Worm (Caenorhabditis elegans) whole organism, late embryonic: ENCODE measurements around the gene mod-1.

Experiments used
- C08G9.2 ChIP-seq: sonication (generic microtip); optimal IDR thresholded peaks from 2 replicates; lab custom pipeline; 2016; ENCODE audit warnings: mild to moderate bottlenecking, missing genetic modification characterization, moderate library complexity, missing compliant biosample characterization
- C38D4.7 ChIP-seq: fragments of 200-800 bp; sonication (Bioruptor generic); optimal IDR thresholded peaks from 2 replicates; lab custom pipeline; 2018; ENCODE audit warnings: mild to moderate bottlenecking, missing genetic modification characterization, moderate library complexity, missing compliant biosample characterization
- K02D7.2 ChIP-seq: sonication (generic microtip); optimal IDR thresholded peaks from 2 replicates; lab custom pipeline; 2017; ENCODE audit warnings: mild to moderate bottlenecking, missing genetic modification characterization, missing compliant biosample characterization
- ceh-14 ChIP-seq: sonication (generic microtip); optimal IDR thresholded peaks from 2 replicates; lab custom pipeline; 2016; ENCODE audit warnings: missing genotype, missing genetic modification characterization, missing compliant biosample characterization
- ceh-19 ChIP-seq: fragments of 200-800 bp; sonication (Bioruptor generic); optimal IDR thresholded peaks from 2 replicates; lab custom pipeline; 2018; ENCODE audit warnings: mild to moderate bottlenecking, missing genetic modification characterization, missing compliant biosample characterization
- ceh-2 ChIP-seq: sonication (generic microtip); optimal IDR thresholded peaks from 2 replicates; lab custom pipeline; 2016; ENCODE audit warnings: missing genotype, missing genetic modification characterization, missing compliant biosample characterization
- ceh-31 ChIP-seq: sonication (generic microtip); optimal IDR thresholded peaks from 2 replicates; lab custom pipeline; 2016; ENCODE audit warnings: missing genetic modification characterization, missing compliant biosample characterization
- ceh-34 ChIP-seq: sonication (generic microtip); optimal IDR thresholded peaks from 2 replicates; lab custom pipeline; 2016; ENCODE audit warnings: mild to moderate bottlenecking, missing genetic modification characterization, missing compliant biosample characterization
- ceh-45 ChIP-seq: fragments of 200-800 bp; sonication (Bioruptor generic); IDR thresholded peaks from 2 replicates; pipeline ENCODE4 v1.3.6; 2022; ENCODE audit warnings: missing genetic modification reagents, missing genetic modification characterization, missing compliant biosample characterization
- ceh-6 ChIP-seq: fragments of 200-800 bp; sonication (Bioruptor generic); optimal IDR thresholded peaks from 2 replicates; lab custom pipeline; 2018; ENCODE audit warnings: mild to moderate bottlenecking, missing genetic modification characterization, missing compliant biosample characterization
- ceh-9 ChIP-seq: sonication (generic microtip); optimal IDR thresholded peaks from 2 replicates; lab custom pipeline; 2016; ENCODE audit warnings: mild to moderate bottlenecking, missing genetic modification characterization, inconsistent platforms, missing compliant biosample characterization
- che-1 ChIP-seq: sonication (generic microtip); optimal IDR thresholded peaks from 2 replicates; lab custom pipeline; 2016; ENCODE audit warnings: mild to moderate bottlenecking, missing genetic modification characterization, missing compliant biosample characterization
- dmd-4 ChIP-seq: sonication (generic microtip); optimal IDR thresholded peaks from 2 replicates; lab custom pipeline; 2016; ENCODE audit warnings: borderline replicate concordance, missing genetic modification characterization, missing compliant biosample characterization
- elt-2 ChIP-seq: sonication (generic microtip); optimal IDR thresholded peaks from 2 replicates; lab custom pipeline; 2016; ENCODE audit warnings: missing genetic modification reagents, missing genetic modification characterization, missing compliant biosample characterization
- eyg-1 ChIP-seq: sonication (generic microtip); optimal IDR thresholded peaks from 2 replicates; lab custom pipeline; 2016; ENCODE audit warnings: missing genotype, missing genetic modification characterization, missing compliant biosample characterization
- fax-1 ChIP-seq: sonication (generic microtip); optimal IDR thresholded peaks from 2 replicates; lab custom pipeline; 2016; ENCODE audit warnings: missing genotype, missing genetic modification characterization, missing compliant biosample characterization
- fkh-10 ChIP-seq: fragments of 150-350 bp; optimal IDR thresholded peaks from 2 replicates; lab custom pipeline; 2014; ENCODE audit warnings: missing biosample characterization, missing genetic modification reagents, missing genetic modification characterization
- fkh-6 ChIP-seq: sonication (generic microtip); optimal IDR thresholded peaks from 2 replicates; lab custom pipeline; 2016; ENCODE audit warnings: missing genetic modification characterization, missing compliant biosample characterization
- gmeb-2 ChIP-seq: sonication (generic microtip); optimal IDR thresholded peaks from 2 replicates; lab custom pipeline; 2016; ENCODE audit warnings: missing genetic modification characterization, inconsistent platforms, missing compliant biosample characterization
- hlh-6 ChIP-seq: sonication (generic microtip); optimal IDR thresholded peaks from 2 replicates; lab custom pipeline; 2016; ENCODE audit warnings: missing genotype, missing genetic modification characterization, missing compliant biosample characterization
- hlh-8 ChIP-seq: sonication (generic microtip); optimal IDR thresholded peaks from 2 replicates; lab custom pipeline; 2016; ENCODE audit warnings: missing genotype, missing genetic modification characterization, missing compliant biosample characterization
- lim-6 ChIP-seq: sonication (generic microtip); optimal IDR thresholded peaks from 2 replicates; lab custom pipeline; 2016; ENCODE audit warnings: missing genetic modification characterization, missing compliant biosample characterization
- madf-2 ChIP-seq: sonication (generic microtip); optimal IDR thresholded peaks from 2 replicates; lab custom pipeline; 2017; ENCODE audit warnings: missing genetic modification characterization, missing compliant biosample characterization
- nfya-1 ChIP-seq: sonication (generic microtip); optimal IDR thresholded peaks from 2 replicates; lab custom pipeline; 2017; ENCODE audit warnings: missing genetic modification characterization, mild to moderate bottlenecking, missing compliant biosample characterization, antibody characterized with exemption, moderate library complexity
- nhr-11 ChIP-seq: fragments of 150-350 bp; optimal IDR thresholded peaks from 2 replicates; lab custom pipeline; 2014; ENCODE audit warnings: missing biosample characterization, missing genetic modification characterization
- npax-4 ChIP-seq: sonication (generic microtip); optimal IDR thresholded peaks from 2 replicates; lab custom pipeline; 2016; ENCODE audit warnings: missing genetic modification characterization, missing compliant biosample characterization
- odd-2 ChIP-seq: sonication (generic microtip); optimal IDR thresholded peaks from 2 replicates; lab custom pipeline; 2017; ENCODE audit warnings: antibody characterized with exemption, mild to moderate bottlenecking, missing genetic modification characterization, missing compliant biosample characterization
- pag-3 ChIP-seq: sonication (generic microtip); optimal IDR thresholded peaks from 2 replicates; lab custom pipeline; 2016; ENCODE audit warnings: missing compliant biosample characterization, missing genetic modification characterization, borderline replicate concordance
- pat-9 ChIP-seq: fragments of 200-800 bp; sonication (Bioruptor generic); optimal IDR thresholded peaks from 2 replicates; lab custom pipeline; 2018; ENCODE audit warnings: mild to moderate bottlenecking, missing genetic modification characterization, moderate library complexity, missing compliant biosample characterization
- pqm-1 ChIP-seq: sonication (generic microtip); optimal IDR thresholded peaks from 2 replicates; lab custom pipeline; 2016; ENCODE audit warnings: missing genetic modification characterization, missing compliant biosample characterization
- ref-2 ChIP-seq: sonication (generic microtip); optimal IDR thresholded peaks from 2 replicates; lab custom pipeline; 2016; ENCODE audit warnings: missing genetic modification characterization, missing compliant biosample characterization
- sdc-2 ChIP-seq: sonication (generic microtip); optimal IDR thresholded peaks from 2 replicates; lab custom pipeline; 2016; ENCODE audit warnings: missing genotype, missing genetic modification characterization, missing compliant biosample characterization
- sox-2 ChIP-seq: fragments of 200-800 bp; sonication (Bioruptor generic); IDR thresholded peaks from 2 replicates; pipeline ENCODE4 v1.3.6; 2022; ENCODE audit warnings: missing genetic modification reagents, missing genetic modification characterization, missing compliant biosample characterization
- sox-4 ChIP-seq: sonication (generic microtip); optimal IDR thresholded peaks from 2 replicates; lab custom pipeline; 2017; ENCODE audit warnings: mild to moderate bottlenecking, missing genetic modification characterization, inconsistent platforms, missing compliant biosample characterization
- unc-55 ChIP-seq: sonication (generic microtip); optimal IDR thresholded peaks from 2 replicates; lab custom pipeline; 2017; ENCODE audit warnings: missing biosample characterization, missing genetic modification reagents, missing genetic modification characterization
- ztf-16 ChIP-seq: sonication (generic microtip); optimal IDR thresholded peaks from 2 replicates; lab custom pipeline; 2017; ENCODE audit warnings: missing genetic modification characterization, missing compliant biosample characterization

The mod-1 gene

ce11 chrV:8927715-8928114 is 13.9 kb upstream of the mod-1 start:
- TF ChIP-seq sox-4 (tag; lab: Kevin White, UChicago) (no peak), ztf-16 (tag; lab: Kevin White, UChicago) (no peak), ceh-9 (tag; lab: Kevin White, UChicago) (no peak), hlh-8 (tag; lab: Kevin White, UChicago) (no peak), ceh-45 (GFP tag; lab: Robert Waterston, UW) (no peak), hlh-6 (tag; lab: Kevin White, UChicago) (no peak), nfya-1 (tag; lab: Kevin White, UChicago) (no peak), fkh-6 (tag; lab: Kevin White, UChicago) (no peak), C08G9.2 (tag; lab: Kevin White, UChicago) (no peak), pag-3 (tag; lab: Kevin White, UChicago) (no peak), npax-4 (tag; lab: Kevin White, UChicago) (no peak), ceh-31 (no peak), ceh-6 (GFP tag; lab: Kevin White, UChicago) (no peak), ref-2 (no peak)

- TF ChIP-seq gmeb-2 (no peak), unc-55 (peak; percentile 33), che-1 (tag; lab: Kevin White, UChicago) (no peak), elt-2 (tag; lab: Kevin White, UChicago) (peak; percentile 47), nfya-1 (tag; lab: Kevin White, UChicago) (no peak), K02D7.2 (no peak), madf-2 (tag; lab: Kevin White, UChicago) (no peak), ceh-2 (tag; lab: Kevin White, UChicago) (no peak)
These were observed 8.9 kb upstream of the mod-1 start, which contains the start of gene ttr-47 for ce11 chrV:8922781-8923180. ttr-47 (plus strand) TSS chrV:8923088.

DNA sequence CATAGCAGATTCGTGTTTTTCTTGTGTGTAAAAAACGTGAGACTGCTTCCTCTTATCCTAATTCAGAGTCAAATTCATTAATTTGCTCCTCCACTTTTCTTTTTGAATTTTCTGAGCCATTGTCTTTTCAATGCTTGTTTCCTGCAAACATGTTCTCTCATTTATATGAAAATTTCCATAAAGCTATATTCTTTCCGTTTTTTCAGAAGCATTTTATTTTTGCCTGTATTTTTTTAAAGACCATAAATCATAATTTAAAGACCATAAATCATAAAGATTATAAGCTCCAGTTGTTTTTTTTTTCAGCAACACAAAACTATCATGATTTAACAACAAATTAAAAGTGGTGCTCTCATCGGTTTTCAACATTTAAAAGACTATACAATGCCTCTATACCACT is 6.9 kb downstream of the mod-1 start, which contains the start of gene frpr-11:
frpr-11 (plus strand) TSS at position 301 of the 400 bp plus-strand sequence.
- no peak for TF ChIP-seq ceh-45 (GFP tag; lab: Robert Waterston, UW)
- TF ChIP-seq pag-3 (tag; lab: Kevin White, UChicago), result no peak
- TF ChIP-seq che-1 (tag; lab: Kevin White, UChicago), result no peak
- no peak for TF ChIP-seq ceh-19 (GFP tag; lab: Kevin White, UChicago)
- no peak for TF ChIP-seq dmd-4 (tag; lab: Kevin White, UChicago)
- no peak for TF ChIP-seq sox-2 (GFP tag; lab: Robert Waterston, UW)
- TF ChIP-seq lim-6 (tag; lab: Kevin White, UChicago), result no peak
- no peak for TF ChIP-seq sdc-2 (tag; lab: Kevin White, UChicago)
- TF ChIP-seq C08G9.2 (tag; lab: Kevin White, UChicago), result no peak
- TF ChIP-seq ceh-14 (tag; lab: Kevin White, UChicago), result no peak
- no peak for TF ChIP-seq pqm-1 (tag; lab: Kevin White, UChicago)
- TF ChIP-seq madf-2 (tag; lab: Kevin White, UChicago), result no peak
- TF ChIP-seq sox-4 (tag; lab: Kevin White, UChicago), result no peak
- no peak for TF ChIP-seq ceh-9 (tag; lab: Kevin White, UChicago)
- TF ChIP-seq pat-9 (tag; lab: Kevin White, UChicago), result no peak
- no peak for TF ChIP-seq npax-4 (tag; lab: Kevin White, UChicago)

DNA sequence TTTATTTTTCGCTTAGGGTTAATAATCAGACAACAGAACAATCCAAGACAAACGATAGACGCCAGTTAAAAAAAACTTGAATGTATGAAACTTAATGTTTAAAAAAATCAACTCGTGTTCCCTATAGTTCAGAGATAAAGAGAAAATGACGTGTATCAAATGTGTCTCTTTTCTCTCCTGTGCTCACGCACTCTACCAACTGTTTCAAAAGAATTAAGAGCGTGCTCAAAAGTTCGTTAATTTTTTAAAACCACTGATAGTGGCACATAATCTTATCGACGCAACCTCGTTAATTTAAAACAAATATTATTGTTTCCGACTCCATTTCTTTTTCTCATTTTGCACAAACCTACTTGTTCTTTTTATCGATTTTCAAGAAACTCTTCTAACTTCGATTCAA is 8.2 kb downstream of the mod-1 start:
- TF ChIP-seq C08G9.2 (tag; lab: Kevin White, UChicago) (no peak), C38D4.7 (GFP tag; lab: Kevin White, UChicago) (no peak), odd-2 (no peak), fax-1 (no peak), nhr-11 (tag; lab: Kevin White, UChicago) (no peak), fkh-10 (GFP tag; lab: Kevin White, UChicago) (no peak), eyg-1 (no peak), pqm-1 (tag; lab: Kevin White, UChicago) (no peak), hlh-8 (tag; lab: Kevin White, UChicago) (no peak), dmd-4 (tag; lab: Kevin White, UChicago) (no peak), npax-4 (tag; lab: Kevin White, UChicago) (no peak), ceh-34 (tag; lab: Kevin White, UChicago) (no peak)
